Worm (Caenorhabditis elegans): ENCODE results near the gene ule-3.

Gene ule-3

ce11 chrV:10824711-10825110, 31.1 kb downstream of the ule-3 start, which contains the start of gene nrx-1:
nrx-1 (plus strand) TSS chrV:10825011.
- no peak for TF ChIP-seq hpl-2 (GFP tag; optimal IDR thresholded peaks at IDR 0.05)
- TF ChIP-seq pag-3 (tag; optimal IDR thresholded peaks at IDR 0.05; ENCODE audit: borderline replicate concordance, insufficient read depth): no peak
- TF ChIP-seq pax-3 (tag; optimal IDR thresholded peaks at IDR 0.05): no peak
- TF ChIP-seq pqm-1 (tag; optimal IDR thresholded peaks at IDR 0.05): no peak
- no peak for TF ChIP-seq lir-3 (tag; optimal IDR thresholded peaks at IDR 0.05; ENCODE audit: poor library complexity)
- no peak for TF ChIP-seq dpl-1 (GFP tag; optimal IDR thresholded peaks at IDR 0.05)
- TF ChIP-seq lin-39 (tag; optimal IDR thresholded peaks at IDR 0.05): no peak
- no peak for TF ChIP-seq unc-98 (GFP tag; IDR thresholded peaks at IDR 0.05)
- no peak for TF ChIP-seq unc-130 (tag; optimal IDR thresholded peaks at IDR 0.05)
- TF ChIP-seq snpc-4 (tag; optimal IDR thresholded peaks at IDR 0.05): no peak
- no peak for TF ChIP-seq nhr-19 (GFP tag; conservative IDR thresholded peaks at IDR 0.05)
- no peak for TF ChIP-seq ama-1 (optimal IDR thresholded peaks at IDR 0.05)
- no peak for TF ChIP-seq mdl-1 (tag; optimal IDR thresholded peaks at IDR 0.05)
- no peak for TF ChIP-seq lin-14 (GFP tag; optimal IDR thresholded peaks at IDR 0.05)
- TF ChIP-seq swsn-7 (tag; optimal IDR thresholded peaks at IDR 0.05): no peak
- no peak for TF ChIP-seq nhr-77 (tag; optimal IDR thresholded peaks at IDR 0.05)
- TF ChIP-seq ceh-63 (GFP tag; optimal IDR thresholded peaks at IDR 0.05): no peak
- no peak for TF ChIP-seq grh-1 (GFP tag; IDR thresholded peaks at IDR 0.05)

- TF ChIP-seq lin-35 (GFP tag; optimal IDR thresholded peaks at IDR 0.05) (no peak), unc-86 (tag; optimal IDR thresholded peaks at IDR 0.05) (no peak), nhr-84 (tag; optimal IDR thresholded peaks at IDR 0.05) (no peak), pax-3 (tag; optimal IDR thresholded peaks at IDR 0.05) (no peak), nhr-12 (tag; optimal IDR thresholded peaks at IDR 0.05) (no peak), unc-62 (GFP tag; optimal IDR thresholded peaks at IDR 0.05) (no peak), ceh-63 (GFP tag; optimal IDR thresholded peaks at IDR 0.05) (no peak), fkh-4 (tag; optimal IDR thresholded peaks at IDR 0.05; ENCODE audit: borderline replicate concordance) (no peak), sptf-1 (tag; optimal IDR thresholded peaks at IDR 0.05) (no peak)
Observed at ce11 chrV:10832862-10833261, 39.3 kb downstream of the ule-3 start.

- TF ChIP-seq lsy-2 (tag; optimal IDR thresholded peaks at IDR 0.05) (no peak), lin-14 (GFP tag; optimal IDR thresholded peaks at IDR 0.05) (peak; percentile 62), mep-1 (tag; optimal IDR thresholded peaks at IDR 0.05) (peak; percentile 8), lin-15B (tag; optimal IDR thresholded peaks at IDR 0.05) (no peak), ceh-82 (tag; optimal IDR thresholded peaks at IDR 0.05) (no peak), fkh-10 (GFP tag; optimal IDR thresholded peaks at IDR 0.05) (peak; percentile 15)
Observed at ce11 chrV:10834682-10835219, 41.2 kb downstream of the ule-3 start.

ce11 chrV:10838204-10838603, 44.6 kb downstream of the ule-3 start:
- TF ChIP-seq sptf-1 (tag; optimal IDR thresholded peaks at IDR 0.05) (no peak), lin-14 (GFP tag; optimal IDR thresholded peaks at IDR 0.05) (peak; percentile 27)

ce11 chrV:10839398-10839797, 45.8 kb downstream of the ule-3 start:
- TF ChIP-seq jun-1 (tag; optimal IDR thresholded peaks at IDR 0.05) (no peak), skn-1 (tag; optimal IDR thresholded peaks at IDR 0.05) (no peak), egl-13 (tag; optimal IDR thresholded peaks at IDR 0.05) (no peak), lin-14 (GFP tag; optimal IDR thresholded peaks at IDR 0.05) (peak; percentile 8)
